Worm (Caenorhabditis elegans) whole organism, mixed stage, embryonic: Measurements from ENCODE around the gene ZC262.7.

Experiments
- bed-3 ChIP-seq: fragments of 200-800 bp; sonication (Bioruptor generic); optimal IDR thresholded peaks from 3 replicates; lab custom pipeline; 2018; ENCODE audit warnings: mild to moderate bottlenecking, missing genetic modification characterization, moderate library complexity, missing compliant biosample characterization
- ces-1 ChIP-seq: fragments of 150-350 bp; optimal IDR thresholded peaks from 2 replicates; lab custom pipeline; 2014; ENCODE audit warnings: missing biosample characterization, missing genetic modification reagents, missing genetic modification characterization
- hlh-1 ChIP-seq: fragments of 150-350 bp; optimal IDR thresholded peaks from 2 replicates; lab custom pipeline; 2014; ENCODE audit warnings: missing biosample characterization, missing genetic modification reagents, missing genetic modification characterization
- lsy-2 ChIP-seq: fragments of 150-350 bp; optimal IDR thresholded peaks from 2 replicates; lab custom pipeline; 2014; ENCODE audit warnings: missing biosample characterization, missing genetic modification characterization
- mep-1 ChIP-seq: fragments of 150-350 bp; optimal IDR thresholded peaks from 2 replicates; lab custom pipeline; 2017; ENCODE audit warnings: missing biosample characterization, missing genetic modification reagents, missing genetic modification characterization, inconsistent platforms
- nhr-237 ChIP-seq: fragments of 150-350 bp; optimal IDR thresholded peaks from 2 replicates; lab custom pipeline; 2014; ENCODE audit warnings: missing biosample characterization, missing genetic modification characterization
- pha-4 ChIP-seq: fragments of 150-350 bp; optimal IDR thresholded peaks from 2 replicates; lab custom pipeline; 2018; ENCODE audit warnings: missing biosample characterization, missing genetic modification reagents, missing genetic modification characterization
- unc-39 ChIP-seq: fragments of 150-350 bp; optimal IDR thresholded peaks from 2 replicates; lab custom pipeline; 2014; ENCODE audit warnings: missing biosample characterization, missing genetic modification characterization
- unc-62 ChIP-seq: fragments of 150-350 bp; optimal IDR thresholded peaks from 2 replicates; lab custom pipeline; 2014; ENCODE audit warnings: missing biosample characterization, missing genetic modification reagents, missing genetic modification characterization

DNA sequence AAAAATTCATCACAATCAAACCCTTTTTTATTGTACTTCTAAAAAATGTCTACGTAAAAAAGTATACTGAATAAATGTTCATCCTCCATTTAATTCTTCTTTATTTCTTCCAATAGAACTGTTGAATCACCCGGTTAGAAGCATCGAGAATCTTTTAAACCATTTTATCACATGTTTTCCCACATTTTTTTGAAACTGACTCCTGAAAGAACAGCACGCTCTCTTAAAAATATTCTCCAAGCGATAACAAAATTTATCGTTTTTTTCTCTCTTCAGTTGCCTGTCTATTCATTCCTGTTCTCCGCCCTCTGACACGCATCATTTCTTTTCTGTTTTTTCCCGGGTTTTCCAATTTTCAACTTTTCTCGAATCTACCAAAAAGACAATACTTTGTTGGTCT is 19.7 kb downstream of the ZC262.7 start, which contains the start of gene F10E9.12:
- TF ChIP-seq unc-39 (tag; lab: Kevin White, UChicago) (no peak), bed-3 (no peak), nhr-237 (tag; lab: Kevin White, UChicago) (no peak), pha-4 (tag; lab: Kevin White, UChicago) (no peak), ces-1 (GFP tag; lab: Kevin White, UChicago) (no peak), unc-62 (GFP tag; lab: Kevin White, UChicago) (no peak), lsy-2 (tag; lab: Kevin White, UChicago) (no peak), hlh-1 (tag; lab: Kevin White, UChicago) (no peak), mep-1 (no peak)
